Worm (Caenorhabditis elegans) whole organism, L2 larva: ENCODE data around the gene hum-8.

Source experiments
- F13H6.1 ChIP-seq: sonication (generic microtip); optimal IDR thresholded peaks from 2 replicates; lab custom pipeline; 2016; ENCODE audit warnings: missing genetic modification characterization, missing compliant biosample characterization
- ZK546.5 ChIP-seq: sonication (generic microtip); optimal IDR thresholded peaks from 2 replicates; lab custom pipeline; 2017; ENCODE audit warnings: missing biosample characterization, missing genetic modification characterization
- blmp-1 ChIP-seq: sonication (generic microtip); optimal IDR thresholded peaks from 2 replicates; lab custom pipeline; 2017; ENCODE audit warnings: missing genetic modification characterization, mild to moderate bottlenecking, missing compliant biosample characterization, antibody characterized with exemption, moderate library complexity; ENCODE audit not compliant: insufficient read depth
- dmd-4 ChIP-seq: sonication (generic microtip); optimal IDR thresholded peaks from 2 replicates; lab custom pipeline; 2017; ENCODE audit warnings: missing biosample characterization, missing genetic modification characterization
- egl-27 ChIP-seq: sonication (generic microtip); optimal IDR thresholded peaks from 3 replicates; lab custom pipeline; 2017; ENCODE audit warnings: missing biosample characterization, missing genetic modification reagents, missing genetic modification characterization
- unc-62 ChIP-seq: fragments of 150-350 bp; optimal IDR thresholded peaks from 2 replicates; lab custom pipeline; 2014; ENCODE audit warnings: missing biosample characterization, missing genetic modification reagents, missing genetic modification characterization
- ztf-11 ChIP-seq: sonication (generic microtip); optimal IDR thresholded peaks from 2 replicates; lab custom pipeline; 2017; ENCODE audit warnings: missing biosample characterization, missing genetic modification characterization

DNA sequence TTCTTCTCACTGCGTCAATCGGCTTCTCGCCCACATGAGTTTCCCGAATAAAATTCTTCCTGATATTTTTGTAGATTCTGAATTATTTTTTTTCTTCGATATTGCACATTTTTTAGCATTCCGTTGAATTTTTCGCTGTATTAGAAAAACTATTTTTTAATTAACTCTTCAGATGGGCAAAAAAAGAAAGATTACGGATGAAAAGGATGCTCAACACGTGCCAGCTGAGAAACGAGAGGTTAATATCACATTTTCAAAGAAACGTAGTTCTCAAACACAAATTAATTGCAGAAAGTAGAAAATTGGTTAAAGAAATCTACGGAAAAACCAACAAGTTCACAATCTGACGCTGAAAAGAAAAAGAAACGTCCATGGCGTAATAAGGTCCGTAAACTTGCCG, 44.0 kb downstream of the hum-8 start, which contains the start of gene rrp-8:
- TF ChIP-seq ztf-11 (tag; lab: Kevin White, UChicago) (no peak), egl-27 (tag; lab: Kevin White, UChicago) (no peak), unc-62 (GFP tag; lab: Kevin White, UChicago) (no peak), ZK546.5 (tag; lab: Kevin White, UChicago) (no peak), F13H6.1 (tag; lab: Kevin White, UChicago) (no peak), dmd-4 (tag; lab: Kevin White, UChicago) (no peak), blmp-1 (tag; lab: Kevin White, UChicago) (no peak)
